Worm (Caenorhabditis elegans) whole organism, mixed stage, embryonic: ENCODE data around the gene fbxa-151.

Experiments used
- ces-1 ChIP-seq: fragments of 150-350 bp; optimal IDR thresholded peaks from 2 replicates; lab custom pipeline; 2014; ENCODE audit warnings: missing biosample characterization, missing genetic modification reagents, missing genetic modification characterization
- elt-3 ChIP-seq: fragments of 150-350 bp; optimal IDR thresholded peaks from 2 replicates; lab custom pipeline; 2014; ENCODE audit warnings: missing biosample characterization, missing genetic modification characterization
- lin-13 ChIP-seq: fragments of 150-350 bp; optimal IDR thresholded peaks from 2 replicates; lab custom pipeline; 2014; ENCODE audit warnings: missing biosample characterization, missing genetic modification characterization
- lsy-2 ChIP-seq: fragments of 150-350 bp; optimal IDR thresholded peaks from 2 replicates; lab custom pipeline; 2014; ENCODE audit warnings: missing biosample characterization, missing genetic modification characterization
- nhr-2 ChIP-seq: fragments of 150-350 bp; optimal IDR thresholded peaks from 2 replicates; lab custom pipeline; 2014; ENCODE audit warnings: missing biosample characterization, missing genetic modification characterization
- nhr-237 ChIP-seq: fragments of 150-350 bp; optimal IDR thresholded peaks from 2 replicates; lab custom pipeline; 2014; ENCODE audit warnings: missing biosample characterization, missing genetic modification characterization
- pha-4 ChIP-seq: fragments of 150-350 bp; optimal IDR thresholded peaks from 2 replicates; lab custom pipeline; 2018; ENCODE audit warnings: missing biosample characterization, missing genetic modification reagents, missing genetic modification characterization
- sem-2 ChIP-seq: fragments of 200-800 bp; sonication (Bioruptor generic); optimal IDR thresholded peaks from 2 replicates; lab custom pipeline; 2018; ENCODE audit warnings: mild to moderate bottlenecking, missing genetic modification characterization, missing compliant biosample characterization
- unc-39 ChIP-seq: fragments of 150-350 bp; optimal IDR thresholded peaks from 2 replicates; lab custom pipeline; 2014; ENCODE audit warnings: missing biosample characterization, missing genetic modification characterization
- zip-8 ChIP-seq: fragments of 150-350 bp; optimal IDR thresholded peaks from 2 replicates; lab custom pipeline; 2014; ENCODE audit warnings: missing biosample characterization, missing genetic modification characterization
- ztf-11 ChIP-seq: fragments of 150-350 bp; optimal IDR thresholded peaks from 2 replicates; lab custom pipeline; 2014; ENCODE audit warnings: missing biosample characterization, missing genetic modification characterization

DNA sequence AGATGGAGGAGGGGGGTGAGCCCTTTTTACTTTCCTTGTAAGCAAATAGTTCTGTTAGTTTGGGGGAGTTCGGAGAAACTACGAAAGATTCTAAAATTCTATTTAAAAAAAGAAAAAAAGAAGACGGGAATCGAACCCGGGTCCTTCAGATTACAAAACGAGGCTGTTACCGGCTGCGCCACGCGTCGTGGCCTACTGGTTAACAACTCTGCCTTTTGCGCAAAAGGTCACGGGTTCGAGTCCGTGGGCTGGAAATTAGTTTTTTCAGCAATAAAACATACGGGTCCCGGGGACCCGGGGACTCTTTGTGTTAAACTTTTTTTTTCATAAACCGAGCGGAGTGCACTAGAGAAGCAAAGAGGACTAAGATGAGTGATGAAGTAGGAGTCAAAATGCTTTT is 35.5 kb downstream of the fbxa-151 start:
- no peak for TF ChIP-seq nhr-237
- no peak for TF ChIP-seq ces-1
- no peak for TF ChIP-seq lsy-2
- no peak for TF ChIP-seq lin-13 (tag; lab: Kevin White, UChicago)
- no peak for TF ChIP-seq sem-2 (GFP tag; lab: Kevin White, UChicago)
- TF ChIP-seq ztf-11 (tag; lab: Kevin White, UChicago) = no peak
- no peak for TF ChIP-seq unc-39 (tag; lab: Kevin White, UChicago)
- TF ChIP-seq zip-8 (tag; lab: Kevin White, UChicago) = no peak
- TF ChIP-seq nhr-2 (tag; lab: Kevin White, UChicago) = no peak
- no peak for TF ChIP-seq pha-4 (tag; lab: Kevin White, UChicago)
- TF ChIP-seq elt-3 (tag; lab: Kevin White, UChicago) = no peak
